Worm (Caenorhabditis elegans) whole organism, early embryonic: Measurements from ENCODE around the gene sri-31.

ENCODE experiments used
- aly-1 ChIP-seq: sonication (generic microtip); optimal IDR thresholded peaks from 2 replicates; lab custom pipeline; 2016; ENCODE audit warnings: missing genetic modification characterization, missing compliant biosample characterization
- ama-1 ChIP-seq: fragments of 150-350 bp; optimal IDR thresholded peaks from 2 replicates; lab custom pipeline; 2014
- hmbx-1 ChIP-seq: sonication (generic microtip); optimal IDR thresholded peaks from 2 replicates; lab custom pipeline; 2016; ENCODE audit warnings: mild to moderate bottlenecking, missing genetic modification characterization, missing compliant biosample characterization
- hmg-4 ChIP-seq: fragments of 200-800 bp; sonication (Bioruptor generic); optimal IDR thresholded peaks from 2 replicates; lab custom pipeline; 2018; ENCODE audit warnings: mild to moderate bottlenecking, missing genetic modification characterization, missing compliant biosample characterization
- pes-1 ChIP-seq: fragments of 200-800 bp; sonication (Bioruptor generic); IDR thresholded peaks from 2 replicates; pipeline ENCODE4 v1.3.6; 2022; ENCODE audit warnings: missing genetic modification reagents, missing genetic modification characterization, missing compliant biosample characterization
- scrt-1 ChIP-seq: fragments of 200-800 bp; sonication (Bioruptor generic); IDR thresholded peaks from 2 replicates; pipeline ENCODE4 v1.3.6; 2022; ENCODE audit warnings: missing genetic modification characterization, missing compliant biosample characterization
- tra-4 ChIP-seq: sonication (generic microtip); optimal IDR thresholded peaks from 2 replicates; lab custom pipeline; 2017; ENCODE audit warnings: missing genetic modification characterization, missing compliant biosample characterization

- TF ChIP-seq hmg-4 (GFP tag; lab: Kevin White, UChicago) (no peak), aly-1 (tag; lab: Kevin White, UChicago) (no peak), pes-1 (GFP tag; lab: Robert Waterston, UW) (no peak), ama-1 (lab: Kevin White, UChicago) (no peak), tra-4 (tag; lab: Kevin White, UChicago) (no peak), scrt-1 (GFP tag; lab: Robert Waterston, UW) (no peak), hmbx-1 (no peak)
Measured at ce11 chrII:3091268-3091667, 40.5 kb downstream of the sri-31 start, which contains the start of gene srg-21.
